Worm (Caenorhabditis elegans): ENCODE measurements around the gene csr-1.

Gene csr-1

ce11 chrIV:7977452-7977940, 20.4 kb downstream of the csr-1 start, which contains the start of gene ora-1:
Gene ora-1, plus strand, starts transcription at chrIV:7977890.
- TF ChIP-seq lsy-2 (tag; optimal IDR thresholded peaks at IDR 0.05) (no peak), ceh-83 (GFP tag; optimal IDR thresholded peaks at IDR 0.05) (no peak), ceh-39 (tag; optimal IDR thresholded peaks at IDR 0.05) (no peak), cnd-1 (tag; optimal IDR thresholded peaks at IDR 0.05) (no peak), lin-32 (GFP tag; optimal IDR thresholded peaks at IDR 0.05) (no peak), lin-13 (tag; optimal IDR thresholded peaks at IDR 0.05) (no peak), zip-8 (tag; optimal IDR thresholded peaks at IDR 0.05) (no peak)

- TF ChIP-seq unc-62 (GFP tag; optimal IDR thresholded peaks at IDR 0.05) (peak; percentile 22), ces-1 (GFP tag; optimal IDR thresholded peaks at IDR 0.05) (peak; percentile 98), blmp-1 (tag; optimal IDR thresholded peaks at IDR 0.05) (no peak), unc-120 (tag; optimal IDR thresholded peaks at IDR 0.05; ENCODE audit: poor library complexity, severe bottlenecking) (peak; percentile 11)
Observed at ce11 chrIV:7979588-7979987, 22.5 kb downstream of the csr-1 start, which contains the start of gene unc-24. Gene unc-24, plus strand, starts transcription at chrIV:7979870.

ce11 chrIV:7982024-7982576, 25.0 kb downstream of the csr-1 start, which contains the start of gene arf-5:
Gene arf-5, plus strand, starts transcription at chrIV:7982526.
- no peak for TF ChIP-seq nhr-28 (tag; optimal IDR thresholded peaks at IDR 0.05)
- peak; percentile 41 for TF ChIP-seq ces-1 (GFP tag; optimal IDR thresholded peaks at IDR 0.05)
- TF ChIP-seq ceh-83 (GFP tag; optimal IDR thresholded peaks at IDR 0.05): no peak
- no peak for TF ChIP-seq nhr-2 (tag; optimal IDR thresholded peaks at IDR 0.05)
- no peak for TF ChIP-seq drap-1 (GFP tag; optimal IDR thresholded peaks at IDR 0.05)
- no peak for TF ChIP-seq hlh-1 (tag; optimal IDR thresholded peaks at IDR 0.05)
- no peak for TF ChIP-seq mab-5 (tag; optimal IDR thresholded peaks at IDR 0.05)
- TF ChIP-seq unc-120 (tag; optimal IDR thresholded peaks at IDR 0.05; ENCODE audit: poor library complexity, severe bottlenecking): no peak
- TF ChIP-seq pha-4 (tag; optimal IDR thresholded peaks at IDR 0.05): no peak
- TF ChIP-seq elt-1 (tag; optimal IDR thresholded peaks at IDR 0.05; ENCODE audit: borderline replicate concordance, insufficient read depth): no peak
- TF ChIP-seq ham-2 (GFP tag; optimal IDR thresholded peaks at IDR 0.05): no peak
- TF ChIP-seq mep-1 (tag; optimal IDR thresholded peaks at IDR 0.05): peak; percentile 40
- no peak for TF ChIP-seq mls-2 (tag; optimal IDR thresholded peaks at IDR 0.05)
- peak; percentile 59 for TF ChIP-seq lsy-2 (tag; optimal IDR thresholded peaks at IDR 0.05)
- TF ChIP-seq tbx-8 (GFP tag; optimal IDR thresholded peaks at IDR 0.05): no peak

- peak; percentile 71 for TF ChIP-seq elt-1 (tag; optimal IDR thresholded peaks at IDR 0.05; ENCODE audit: borderline replicate concordance, insufficient read depth)
- TF ChIP-seq mab-5 (tag; optimal IDR thresholded peaks at IDR 0.05): no peak
Observed at ce11 chrIV:7983021-7983420, 26.0 kb downstream of the csr-1 start.

- TF ChIP-seq mls-2 (tag; optimal IDR thresholded peaks at IDR 0.05) (no peak), nhr-76 (tag; optimal IDR thresholded peaks at IDR 0.05) (no peak)
Observed at ce11 chrIV:7983728-7984346, 26.8 kb downstream of the csr-1 start.

- TF ChIP-seq ham-2 (GFP tag; optimal IDR thresholded peaks at IDR 0.05) (no peak), ceh-83 (GFP tag; optimal IDR thresholded peaks at IDR 0.05) (no peak), unc-39 (tag; optimal IDR thresholded peaks at IDR 0.05) (no peak), elt-3 (tag; optimal IDR thresholded peaks at IDR 0.05) (peak; percentile 28), flh-1 (GFP tag; optimal IDR thresholded peaks at IDR 0.05) (no peak)
Observed at ce11 chrIV:7985737-7986136, 28.7 kb downstream of the csr-1 start.

- TF ChIP-seq mls-2 (tag; optimal IDR thresholded peaks at IDR 0.05) (no peak), sptf-1 (tag; optimal IDR thresholded peaks at IDR 0.05) (no peak), blmp-1 (tag; optimal IDR thresholded peaks at IDR 0.05) (no peak), ceh-83 (GFP tag; optimal IDR thresholded peaks at IDR 0.05) (no peak)
Observed at ce11 chrIV:7987083-7987482, 30.0 kb downstream of the csr-1 start, which contains the start of gene mec-17. Gene mec-17, minus strand, starts transcription at chrIV:7987183.

Data from whole organism, mixed stage, embryonic.